Worm (Caenorhabditis elegans) whole organism, L1 larva: Measurements from ENCODE around the gene ssq-1.

Experiments
- ceh-90 ChIP-seq: sonication (generic microtip); optimal IDR thresholded peaks from 2 replicates; lab custom pipeline; 2016; ENCODE audit warnings: missing genetic modification characterization, missing compliant biosample characterization
- egl-27 ChIP-seq, 2 experiments: fragments of 150-350 bp in 1 of 2; sonication (generic microtip); optimal IDR thresholded peaks; 3 replicates each; lab custom pipeline; 2017 to 2018; ENCODE audit warnings: missing biosample characterization in 2 of 2, missing genetic modification characterization in 2 of 2, missing genetic modification reagents in 2 of 2
- elt-3 ChIP-seq, 6 experiments: fragments of 150-350 bp in 1 of 6; sonication (generic microtip); optimal IDR thresholded peaks; 2 replicates each; lab custom pipeline; 2017 to 2018; ENCODE audit warnings: missing biosample characterization in 6 of 6, missing genetic modification characterization in 6 of 6, inconsistent platforms in 1 of 6
- fkh-10 ChIP-seq: sonication (generic microtip); optimal IDR thresholded peaks from 2 replicates; lab custom pipeline; 2017; ENCODE audit warnings: missing biosample characterization, missing genetic modification reagents, missing genetic modification characterization
- jun-1 ChIP-seq: fragments of 150-350 bp; optimal IDR thresholded peaks from 2 replicates; lab custom pipeline; 2014; ENCODE audit warnings: missing biosample characterization, missing genetic modification reagents, missing genetic modification characterization
- lin-35 ChIP-seq, 2 experiments: fragments of 150-350 bp; optimal IDR thresholded peaks; 2 replicates each; lab custom pipeline; 2014; ENCODE audit warnings: missing biosample characterization in 2 of 2, missing genetic modification characterization in 2 of 2, missing genetic modification reagents in 2 of 2
- lin-39 ChIP-seq: fragments of 150-350 bp; optimal IDR thresholded peaks from 2 replicates; lab custom pipeline; 2014; ENCODE audit warnings: missing biosample characterization, missing genetic modification reagents, missing genetic modification characterization
- nhr-11 ChIP-seq: fragments of 150-350 bp; optimal IDR thresholded peaks from 2 replicates; lab custom pipeline; 2014; ENCODE audit warnings: missing biosample characterization, missing genetic modification characterization
- pqm-1 ChIP-seq: sonication (generic microtip); optimal IDR thresholded peaks from 3 replicates; lab custom pipeline; 2017; ENCODE audit warnings: missing biosample characterization, missing genetic modification characterization
- swsn-7 ChIP-seq: sonication (generic microtip); optimal IDR thresholded peaks from 2 replicates; lab custom pipeline; 2016; ENCODE audit warnings: missing genetic modification characterization, missing compliant biosample characterization
- ztf-4 ChIP-seq: fragments of 150-350 bp; optimal IDR thresholded peaks from 2 replicates; lab custom pipeline; 2014; ENCODE audit warnings: missing biosample characterization, missing genetic modification characterization

DNA sequence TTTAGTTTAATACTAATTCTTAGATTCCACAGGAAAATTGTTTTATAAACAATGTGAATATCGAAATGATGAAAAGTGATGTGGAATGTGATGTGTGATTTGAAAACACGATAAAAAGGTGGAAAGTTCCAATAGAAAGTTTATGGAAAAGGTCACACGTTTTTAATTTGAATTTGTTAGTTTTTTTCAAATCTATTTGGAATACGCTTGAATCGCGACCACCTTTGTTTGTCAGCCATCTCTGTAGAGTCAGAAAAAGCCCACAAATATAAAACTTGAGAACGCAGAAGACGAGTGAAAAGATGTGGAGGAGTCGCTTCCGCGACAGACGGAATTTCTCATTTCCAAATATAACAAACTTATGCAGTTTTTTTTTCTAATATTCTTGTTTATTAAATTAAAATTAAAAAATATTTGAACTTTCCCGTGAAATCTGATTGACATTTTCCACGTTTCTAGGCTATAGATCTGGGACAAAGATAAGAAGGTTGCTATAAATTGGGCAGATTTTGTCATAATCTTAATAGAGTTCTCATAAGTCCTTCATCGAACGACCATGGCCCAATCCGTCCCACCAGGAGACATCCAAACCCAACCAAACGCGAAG lies 11.3 kb upstream of the ssq-1 start, which contains the start of the genes kin-24 and msp-56:
- TF ChIP-seq elt-3 (tag; optimal IDR thresholded peaks at IDR 0.05; lab: Kevin White, UChicago) = no peak
- no peak for TF ChIP-seq lin-39 (tag; lab: Kevin White, UChicago)
- TF ChIP-seq ztf-4 = no peak
- TF ChIP-seq egl-27 (tag; optimal IDR thresholded peaks at IDR 0.05; lab: Kevin White, UChicago) = no peak
- TF ChIP-seq nhr-11 = no peak
- no peak for TF ChIP-seq swsn-7 (tag; lab: Kevin White, UChicago)
- TF ChIP-seq jun-1 = no peak
- no peak for TF ChIP-seq lin-35 (GFP tag; optimal IDR thresholded peaks at IDR 0.05; lab: Kevin White, UChicago)
- TF ChIP-seq pqm-1 (tag; lab: Kevin White, UChicago) = no peak
- no peak for TF ChIP-seq ceh-90 (tag; lab: Kevin White, UChicago)
- no peak for TF ChIP-seq fkh-10 (GFP tag; lab: Kevin White, UChicago)
